Fruit fly (Drosophila melanogaster) whole organism, prepupa: ENCODE data around the gene gny.
A peak's percentile ranks its signal among the peaks of the same experiment; 100 is the strongest.

Source experiments
- CG10669 ChIP-seq: fragments of 200-800 bp; sonication (Bioruptor generic); optimal IDR thresholded peaks from 3 replicates; lab custom pipeline; 2018; ENCODE audit warnings: missing biosample characterization, mild to moderate bottlenecking, missing genetic modification characterization, moderate library complexity
- CG15336 ChIP-seq: fragments of 200-800 bp; sonication (Bioruptor generic); IDR thresholded peaks from 2 replicates; pipeline ENCODE4 v1.3.6; 2022; ENCODE audit warnings: missing biosample characterization, missing genetic modification characterization
- CG1621 ChIP-seq: fragments of 200-800 bp; sonication (Bioruptor generic); optimal IDR thresholded peaks from 3 replicates; lab custom pipeline; 2018; ENCODE audit warnings: missing biosample characterization, mild to moderate bottlenecking, missing genetic modification characterization
- CG16779 ChIP-seq: fragments of 200-800 bp; sonication (Bioruptor generic); optimal IDR thresholded peaks from 3 replicates; lab custom pipeline; 2017; ENCODE audit warnings: missing biosample characterization, mild to moderate bottlenecking, missing genetic modification characterization
- CG3032 ChIP-seq: fragments of 200-800 bp; optimal IDR thresholded peaks from 2 replicates; lab custom pipeline; 2019; ENCODE audit warnings: missing biosample characterization, mild to moderate bottlenecking, missing genetic modification characterization, moderate library complexity
- CG32006 ChIP-seq: fragments of 200-800 bp; sonication (Bioruptor generic); optimal IDR thresholded peaks from 3 replicates; lab custom pipeline; 2017; ENCODE audit warnings: missing biosample characterization, mild to moderate bottlenecking, missing genetic modification characterization
- CG4318 ChIP-seq: fragments of 200-800 bp; sonication (Bioruptor generic); optimal IDR thresholded peaks from 3 replicates; lab custom pipeline; 2017; ENCODE audit warnings: missing biosample characterization, mild to moderate bottlenecking, missing genetic modification characterization
- CG6792 ChIP-seq: fragments of 200-800 bp; sonication (Bioruptor generic); optimal IDR thresholded peaks from 3 replicates; lab custom pipeline; 2016; ENCODE audit warnings: missing biosample characterization, missing genetic modification characterization
- CG6854 ChIP-seq: fragments of 200-800 bp; sonication (Bioruptor generic); optimal IDR thresholded peaks from 2 replicates; lab custom pipeline; 2017; ENCODE audit warnings: missing biosample characterization, mild to moderate bottlenecking, missing genetic modification characterization
- CG8119 ChIP-seq: fragments of 200-800 bp; sonication (Bioruptor generic); IDR thresholded peaks from 3 replicates; pipeline ENCODE4 v1.3.6; 2022; ENCODE audit warnings: missing biosample characterization, missing genetic modification characterization
- Eip75B ChIP-seq: fragments of 200-800 bp; sonication (Bioruptor generic); optimal IDR thresholded peaks from 3 replicates; lab custom pipeline; 2016; ENCODE audit warnings: missing biosample characterization, missing genetic modification characterization
- Eip78C ChIP-seq: fragments of 200-800 bp; sonication (Bioruptor generic); peaks from one replicate; lab custom pipeline; 2016; ENCODE audit warnings: missing biosample characterization, missing genetic modification characterization
- Eip93F ChIP-seq: fragments of 200-800 bp; sonication (Bioruptor generic); optimal IDR thresholded peaks from 2 replicates; lab custom pipeline; 2016; ENCODE audit warnings: missing biosample characterization, mild to moderate bottlenecking, missing genetic modification characterization
- Ets21C ChIP-seq: fragments of 200-800 bp; sonication (Bioruptor generic); optimal IDR thresholded peaks from 3 replicates; lab custom pipeline; 2016; ENCODE audit warnings: missing biosample characterization, missing genetic modification characterization
- Ets96B ChIP-seq: fragments of 200-800 bp; optimal IDR thresholded peaks from 2 replicates; lab custom pipeline; 2019; ENCODE audit warnings: missing biosample characterization, mild to moderate bottlenecking, missing genetic modification characterization, moderate library complexity
- Gug ChIP-seq: fragments of 200-800 bp; sonication (Bioruptor generic); IDR thresholded peaks from 2 replicates; pipeline ENCODE4 v1.3.6; 2022; ENCODE audit warnings: missing biosample characterization, missing genetic modification characterization
- Hr39 ChIP-seq: fragments of 200-800 bp; sonication (Bioruptor generic); optimal IDR thresholded peaks from 2 replicates; lab custom pipeline; 2016; ENCODE audit warnings: missing biosample characterization, missing genetic modification characterization
- Hr4 ChIP-seq: fragments of 200-800 bp; sonication (Bioruptor generic); optimal IDR thresholded peaks from 3 replicates; lab custom pipeline; 2016; ENCODE audit warnings: missing biosample characterization, missing genetic modification characterization
- Lpt ChIP-seq: fragments of 200-800 bp; sonication (Bioruptor generic); optimal IDR thresholded peaks from 3 replicates; lab custom pipeline; 2016; ENCODE audit warnings: missing biosample characterization, missing genetic modification characterization
- Smox ChIP-seq: fragments of 200-800 bp; sonication (Bioruptor generic); optimal IDR thresholded peaks from 3 replicates; lab custom pipeline; 2016; ENCODE audit warnings: missing biosample characterization, missing genetic modification characterization
- Sox102F ChIP-seq: fragments of 200-800 bp; sonication (Bioruptor generic); optimal IDR thresholded peaks from 2 replicates; lab custom pipeline; 2016; ENCODE audit warnings: missing biosample characterization, mild to moderate bottlenecking, missing genetic modification characterization
- Sox14 ChIP-seq: fragments of 200-800 bp; sonication (Bioruptor generic); optimal IDR thresholded peaks from 3 replicates; lab custom pipeline; 2016; ENCODE audit warnings: missing biosample characterization, missing genetic modification characterization
- Sox15 ChIP-seq: fragments of 200-800 bp; sonication (Bioruptor generic); optimal IDR thresholded peaks from 3 replicates; lab custom pipeline; 2016; ENCODE audit warnings: missing biosample characterization, missing genetic modification characterization
- achi ChIP-seq: fragments of 200-800 bp; sonication (Bioruptor generic); optimal IDR thresholded peaks from 3 replicates; lab custom pipeline; 2016; ENCODE audit warnings: missing biosample characterization, missing genetic modification characterization
- acj6 ChIP-seq: fragments of 200-800 bp; sonication (Bioruptor generic); optimal IDR thresholded peaks from 3 replicates; lab custom pipeline; 2016; ENCODE audit warnings: missing biosample characterization, missing genetic modification characterization
- cyc ChIP-seq: fragments of 200-800 bp; sonication (Bioruptor generic); optimal IDR thresholded peaks from 3 replicates; lab custom pipeline; 2016; ENCODE audit warnings: missing biosample characterization, missing genetic modification characterization
- dac ChIP-seq: fragments of 200-800 bp; sonication (Bioruptor generic); optimal IDR thresholded peaks from 2 replicates; lab custom pipeline; 2017; ENCODE audit warnings: missing biosample characterization, mild to moderate bottlenecking, missing genetic modification characterization
- dsx ChIP-seq: fragments of 200-800 bp; optimal IDR thresholded peaks from 3 replicates; lab custom pipeline; 2019; ENCODE audit warnings: missing biosample characterization, mild to moderate bottlenecking, missing genetic modification characterization, moderate library complexity; ENCODE audit not compliant: poor library complexity, severe bottlenecking
- eg ChIP-seq: fragments of 200-800 bp; sonication (Bioruptor generic); IDR thresholded peaks from 3 replicates; pipeline ENCODE4 v1.3.6; 2022; ENCODE audit warnings: missing biosample characterization, missing genetic modification characterization
- esn ChIP-seq: fragments of 200-800 bp; sonication (Bioruptor generic); optimal IDR thresholded peaks from 2 replicates; lab custom pipeline; 2016; ENCODE audit warnings: missing biosample characterization, mild to moderate bottlenecking, missing genetic modification characterization, moderate library complexity
- fd59A ChIP-seq: fragments of 200-800 bp; sonication (Bioruptor generic); optimal IDR thresholded peaks from 2 replicates; lab custom pipeline; 2017; ENCODE audit warnings: missing biosample characterization, mild to moderate bottlenecking, missing genetic modification characterization, missing genetic modification reagents
- fkh ChIP-seq: fragments of 200-800 bp; sonication (Bioruptor generic); optimal IDR thresholded peaks from 3 replicates; lab custom pipeline; 2017; ENCODE audit warnings: missing biosample characterization, mild to moderate bottlenecking, missing genetic modification characterization, moderate library complexity
- net ChIP-seq: fragments of 200-800 bp; sonication (Bioruptor generic); optimal IDR thresholded peaks from 3 replicates; lab custom pipeline; 2016; ENCODE audit warnings: missing biosample characterization, missing genetic modification characterization
- pdm3 ChIP-seq: fragments of 200-800 bp; sonication (Bioruptor generic); optimal IDR thresholded peaks from 3 replicates; lab custom pipeline; 2016; ENCODE audit warnings: missing biosample characterization, missing genetic modification characterization
- salr ChIP-seq, 2 experiments: fragments of 200-800 bp; sonication (Bioruptor generic); optimal IDR thresholded peaks; 3 replicates each; lab custom pipeline; 2016 to 2018; ENCODE audit warnings: missing biosample characterization in 2 of 2, missing genetic modification characterization in 2 of 2, mild to moderate bottlenecking in 1 of 2
- svp ChIP-seq: fragments of 200-800 bp; sonication (Bioruptor generic); peaks from one replicate; lab custom pipeline; 2016; ENCODE audit warnings: missing biosample characterization, missing genetic modification characterization
- topi ChIP-seq: fragments of 200-800 bp; sonication (Bioruptor generic); optimal IDR thresholded peaks from 3 replicates; lab custom pipeline; 2016; ENCODE audit warnings: missing biosample characterization, missing genetic modification characterization
- vri ChIP-seq: fragments of 200-800 bp; sonication (Bioruptor generic); optimal IDR thresholded peaks from 3 replicates; lab custom pipeline; 2016; ENCODE audit warnings: missing biosample characterization, mild to moderate bottlenecking, missing genetic modification characterization

Gene gny

dm6 chr2L:10379865-10380264 lies at the start of gene gny:
Gene gny (plus strand): TSS chr2L:10380103.
- TF ChIP-seq Ets21C (GFP tag; lab: Kevin White, UChicago) (no peak), Eip78C (GFP tag; lab: Kevin White, UChicago) (peak; percentile 18)
- TF ChIP-seq, all 60 proteins: peak for 1

- peak; percentile 86 for TF ChIP-seq dsx (GFP tag; lab: Kevin White, UChicago)
- peak; percentile 12 for TF ChIP-seq CG3032
- no peak for TF ChIP-seq net
- TF ChIP-seq vri (GFP tag; lab: Kevin White, UChicago): peak; percentile 39
- TF ChIP-seq, all 60 proteins: peak for 3
Measured at dm6 chr2L:10331066-10331847, 48.6 kb upstream of the gny start, which contains the start of the genes Schip1 and Cox10. Gene Schip1 (minus strand): TSS chr2L:10331116. Gene Cox10 (plus strand): TSS chr2L:10331471.

- peak; percentile 20 for TF ChIP-seq Sox14
- TF ChIP-seq Sox15 (GFP tag; lab: Kevin White, UChicago): no peak
- TF ChIP-seq Gug (GFP tag; lab: Robert Waterston, UW): no peak
- TF ChIP-seq dsx (GFP tag; lab: Kevin White, UChicago): peak; percentile 28
- TF ChIP-seq esn (GFP tag; lab: Kevin White, UChicago): peak; percentile 21
- TF ChIP-seq eg (GFP tag; lab: Robert Waterston, UW): no peak
- TF ChIP-seq vri (GFP tag; lab: Kevin White, UChicago): peak; percentile 16
- peak; percentile 41 for TF ChIP-seq Eip78C (GFP tag; lab: Kevin White, UChicago)
- no peak for TF ChIP-seq pdm3 (GFP tag; lab: Kevin White, UChicago)
- TF ChIP-seq Sox102F: no peak
- TF ChIP-seq CG3032: peak; percentile 1
Measured at dm6 chr2L:10333091-10333991, 46.6 kb upstream of the gny start, which contains the start of gene GATAd. Gene GATAd (plus strand): TSS chr2L:10333734.

dm6 chr2L:10334213-10334612 lies 45.7 kb upstream of the gny start:
- TF ChIP-seq svp (GFP tag; lab: Kevin White, UChicago) (peak; percentile 60), Sox102F (no peak)

dm6 chr2L:10334854-10335277 lies 45.0 kb upstream of the gny start:
- TF ChIP-seq salr (GFP tag; optimal IDR thresholded peaks at IDR 0.05; lab: Kevin White, UChicago) (no peak), achi (peak; percentile 32), Eip93F (GFP tag; lab: Kevin White, UChicago) (peak; percentile 23), CG4318 (GFP tag; lab: Kevin White, UChicago) (no peak), CG8119 (GFP tag; lab: Robert Waterston, UW) (peak; percentile 58; the same call in 2 of the 3 replicates), cyc (GFP tag; lab: Kevin White, UChicago) (no peak), acj6 (GFP tag; lab: Kevin White, UChicago) (peak; percentile 27), fkh (GFP tag; lab: Kevin White, UChicago) (peak; percentile 98), fd59A (no peak), CG1621 (tag; lab: Kevin White, UChicago) (peak; percentile 34), Sox14 (peak; percentile 66), dsx (GFP tag; lab: Kevin White, UChicago) (peak; percentile 18), CG6792 (GFP tag; lab: Kevin White, UChicago) (no peak), vri (GFP tag; lab: Kevin White, UChicago) (peak; percentile 98), Ets96B (tag; lab: Kevin White, UChicago) (peak; percentile 9), topi (peak; percentile 17), Eip75B (GFP tag; lab: Kevin White, UChicago) (peak; percentile 46), Lpt (GFP tag; lab: Kevin White, UChicago) (peak; percentile 2), CG15336 (GFP tag; lab: Robert Waterston, UW) (peak; percentile 66), Eip78C (GFP tag; lab: Kevin White, UChicago) (peak; percentile 85), CG6854 (peak; percentile 61), Smox (no peak), CG10669 (GFP tag; lab: Kevin White, UChicago) (peak; percentile 33), CG32006 (GFP tag; lab: Kevin White, UChicago) (no peak), CG16779 (no peak), Hr4 (peak; percentile 24), dac (GFP tag; lab: Kevin White, UChicago) (no peak), pdm3 (GFP tag; lab: Kevin White, UChicago) (peak; percentile 14), Hr39 (GFP tag; lab: Kevin White, UChicago) (no peak), svp (GFP tag; lab: Kevin White, UChicago) (peak; percentile 73)
